Fruit fly (Drosophila melanogaster) whole organism, embryonic: ENCODE measurements around the gene CG8564.

Experiments
- Atf6 ChIP-seq: fragments of 200-800 bp; sonication (Bioruptor generic); IDR thresholded peaks from 2 replicates; pipeline ENCODE4 v1.3.6; 2022; ENCODE audit warnings: missing biosample characterization, missing genetic modification characterization
- Bgb ChIP-seq: fragments of 200-800 bp; sonication (Bioruptor generic); IDR thresholded peaks from 2 replicates; pipeline ENCODE4 v1.3.6; 2022; ENCODE audit warnings: missing biosample characterization, missing genetic modification characterization; ENCODE audit not compliant: partially characterized antibody
- C15 ChIP-seq: fragments of 200-800 bp; sonication (Bioruptor generic); IDR thresholded peaks from 3 replicates; pipeline ENCODE4 v1.3.6; 2022; ENCODE audit warnings: missing biosample characterization, missing genetic modification characterization
- CG10147 ChIP-seq: fragments of 200-800 bp; sonication (Bioruptor generic); optimal IDR thresholded peaks from 2 replicates; lab custom pipeline; 2019; ENCODE audit warnings: missing biosample characterization, mild to moderate bottlenecking, missing genetic modification characterization, moderate library complexity
- CG1024 ChIP-seq: fragments of 200-800 bp; sonication (Bioruptor generic); IDR thresholded peaks from 2 replicates; pipeline ENCODE4 v1.3.6; 2022; ENCODE audit warnings: missing biosample characterization, missing genetic modification characterization
- CG10274 ChIP-seq: fragments of 200-800 bp; sonication (Bioruptor generic); optimal IDR thresholded peaks from 3 replicates; lab custom pipeline; 2017; ENCODE audit warnings: missing biosample characterization, mild to moderate bottlenecking, missing genetic modification characterization
- CG10431 ChIP-seq: fragments of 200-800 bp; sonication (Bioruptor generic); optimal IDR thresholded peaks from 3 replicates; lab custom pipeline; 2018; ENCODE audit warnings: missing biosample characterization, mild to moderate bottlenecking, missing genetic modification characterization
- CG11695 ChIP-seq: fragments of 200-800 bp; sonication (Bioruptor generic); IDR thresholded peaks from 3 replicates; pipeline ENCODE4 v1.3.6; 2022; ENCODE audit warnings: missing biosample characterization, missing genetic modification characterization
- CG13296 ChIP-seq: fragments of 200-800 bp; sonication (Bioruptor generic); optimal IDR thresholded peaks from 3 replicates; lab custom pipeline; 2018; ENCODE audit warnings: missing biosample characterization, mild to moderate bottlenecking, missing genetic modification characterization
- CG13624 ChIP-seq: fragments of 200-800 bp; sonication (Bioruptor generic); optimal IDR thresholded peaks from 2 replicates; lab custom pipeline; 2016; ENCODE audit warnings: missing biosample characterization, missing genetic modification characterization
- CG14050 ChIP-seq: fragments of 200-800 bp; sonication (Bioruptor generic); IDR thresholded peaks from 3 replicates; pipeline ENCODE4 v1.3.6; 2022; ENCODE audit warnings: missing biosample characterization, missing genetic modification characterization
- CG16863 ChIP-seq: fragments of 200-800 bp; sonication (Bioruptor generic); optimal IDR thresholded peaks from 3 replicates; lab custom pipeline; 2016; ENCODE audit warnings: missing biosample characterization, missing genetic modification characterization
- CG17385 ChIP-seq: fragments of 200-800 bp; sonication (Bioruptor generic); optimal IDR thresholded peaks from 3 replicates; lab custom pipeline; 2018; ENCODE audit warnings: missing biosample characterization, mild to moderate bottlenecking, missing genetic modification characterization
- CG1832 ChIP-seq: fragments of 200-800 bp; sonication (Bioruptor generic); optimal IDR thresholded peaks from 2 replicates; lab custom pipeline; 2017; ENCODE audit warnings: missing biosample characterization, mild to moderate bottlenecking, missing genetic modification characterization, inconsistent platforms
- CG2889 ChIP-seq: fragments of 200-800 bp; sonication (Bioruptor generic); IDR thresholded peaks from 3 replicates; pipeline ENCODE4 v1.3.6; 2022; ENCODE audit warnings: missing biosample characterization, missing genetic modification characterization
- CG32532 ChIP-seq: fragments of 200-800 bp; sonication (Bioruptor generic); IDR thresholded peaks from 2 replicates; pipeline ENCODE4 v1.3.6; 2022; ENCODE audit warnings: missing biosample characterization, missing genetic modification characterization
- CG3407 ChIP-seq: fragments of 200-800 bp; sonication (Bioruptor generic); optimal IDR thresholded peaks from 2 replicates; lab custom pipeline; 2018; ENCODE audit warnings: missing biosample characterization, mild to moderate bottlenecking, missing genetic modification characterization
- CG4707 ChIP-seq: fragments of 200-800 bp; sonication (Bioruptor generic); optimal IDR thresholded peaks from 2 replicates; lab custom pipeline; 2018; ENCODE audit warnings: missing biosample characterization, mild to moderate bottlenecking, missing genetic modification characterization, moderate library complexity
- CG7357 ChIP-seq: fragments of 200-800 bp; sonication (Bioruptor generic); IDR thresholded peaks from 3 replicates; pipeline ENCODE4 v1.3.6; 2022; ENCODE audit warnings: missing biosample characterization, missing genetic modification characterization
- CG9817 ChIP-seq: fragments of 200-800 bp; sonication (Bioruptor generic); optimal IDR thresholded peaks from 2 replicates; lab custom pipeline; 2018; ENCODE audit warnings: missing biosample characterization, mild to moderate bottlenecking, missing genetic modification characterization, moderate library complexity
- CrebB ChIP-seq: fragments of 200-800 bp; sonication (Bioruptor generic); optimal IDR thresholded peaks from 3 replicates; lab custom pipeline; 2018; ENCODE audit warnings: missing biosample characterization, mild to moderate bottlenecking, missing genetic modification characterization
- Ets97D ChIP-seq: fragments of 200-800 bp; sonication (Bioruptor generic); optimal IDR thresholded peaks from 3 replicates; lab custom pipeline; 2016; ENCODE audit warnings: missing biosample characterization, missing genetic modification characterization
- H15 ChIP-seq: fragments of 200-800 bp; sonication (Bioruptor generic); IDR thresholded peaks from 3 replicates; pipeline ENCODE4 v1.3.6; 2022; ENCODE audit warnings: missing biosample characterization, missing genetic modification characterization
- HLH54F ChIP-seq: fragments of 200-800 bp; sonication (Bioruptor generic); optimal IDR thresholded peaks from 3 replicates; lab custom pipeline; 2016; ENCODE audit warnings: missing biosample characterization, missing genetic modification characterization
- Max ChIP-seq: fragments of 200-800 bp; sonication (Bioruptor generic); optimal IDR thresholded peaks from 2 replicates; lab custom pipeline; 2016; ENCODE audit warnings: missing biosample characterization, mild to moderate bottlenecking, missing genetic modification characterization
- Med ChIP-seq: fragments of 200-800 bp; sonication (Bioruptor generic); peaks from one replicate; lab custom pipeline; 2016; ENCODE audit warnings: missing biosample characterization, missing genetic modification characterization, mild to moderate bottlenecking, inconsistent platforms, moderate library complexity
- NfI ChIP-seq: fragments of 200-800 bp; sonication (Bioruptor generic); optimal IDR thresholded peaks from 3 replicates; lab custom pipeline; 2018; ENCODE audit warnings: missing biosample characterization, mild to moderate bottlenecking, missing genetic modification characterization, moderate library complexity
- Trl ChIP-seq, 3 experiments: fragments of >200 bp in 2 of 3; fragments of 200-800 bp in 1 of 3; sonication (Bioruptor generic) in 1 of 3; optimal IDR thresholded peaks; 2 replicates in 1 of 3; 3 replicates in 2 of 3; lab custom pipeline; 2016 to 2017; ENCODE audit warnings: missing biosample characterization in 1 of 3, missing genetic modification characterization in 1 of 3
- abd-A ChIP-seq: fragments of 200-800 bp; sonication (Bioruptor generic); optimal IDR thresholded peaks from 3 replicates; lab custom pipeline; 2019; ENCODE audit warnings: missing biosample characterization, mild to moderate bottlenecking, missing genetic modification characterization, moderate library complexity
- ap ChIP-seq: fragments of 200-800 bp; sonication (Bioruptor generic); IDR thresholded peaks from 2 replicates; pipeline ENCODE4 v1.3.6; 2022; ENCODE audit warnings: missing biosample characterization, missing genetic modification characterization
- bbx ChIP-seq: fragments of 200-800 bp; sonication (Bioruptor generic); IDR thresholded peaks from 2 replicates; pipeline ENCODE4 v1.3.6; 2022; ENCODE audit warnings: missing biosample characterization, missing genetic modification characterization; ENCODE audit not compliant: partially characterized antibody
- bigmax ChIP-seq: fragments of 200-800 bp; sonication (Bioruptor generic); optimal IDR thresholded peaks from 2 replicates; lab custom pipeline; 2018; ENCODE audit warnings: missing biosample characterization, mild to moderate bottlenecking, missing genetic modification characterization
- caup ChIP-seq: fragments of 200-800 bp; sonication (Bioruptor generic); optimal IDR thresholded peaks from 3 replicates; lab custom pipeline; 2017; ENCODE audit warnings: missing biosample characterization, mild to moderate bottlenecking, missing genetic modification characterization, moderate library complexity; ENCODE audit not compliant: severe bottlenecking
- fd64A ChIP-seq: fragments of 200-800 bp; sonication (Bioruptor generic); optimal IDR thresholded peaks from 3 replicates; lab custom pipeline; 2018; ENCODE audit warnings: missing biosample characterization, mild to moderate bottlenecking, missing genetic modification characterization
- gfzf ChIP-seq: fragments of 200-800 bp; sonication (Bioruptor generic); optimal IDR thresholded peaks from 2 replicates; lab custom pipeline; 2016; ENCODE audit warnings: missing biosample characterization, mild to moderate bottlenecking, missing genetic modification characterization, moderate library complexity
- grn ChIP-seq: fragments of 200-800 bp; sonication (Bioruptor generic); optimal IDR thresholded peaks from 3 replicates; lab custom pipeline; 2017; ENCODE audit warnings: missing biosample characterization, missing genetic modification characterization
- gt ChIP-seq: fragments of 200-800 bp; sonication (Bioruptor generic); IDR thresholded peaks from 2 replicates; pipeline ENCODE4 v1.3.6; 2022; ENCODE audit warnings: missing biosample characterization, missing genetic modification characterization
- lbe ChIP-seq: fragments of 200-800 bp; sonication (Bioruptor generic); optimal IDR thresholded peaks from 2 replicates; lab custom pipeline; 2016; ENCODE audit warnings: missing biosample characterization, mild to moderate bottlenecking, missing genetic modification characterization
- lov ChIP-seq, 2 experiments: fragments of 200-800 bp in 1 of 2; fragments of >200 bp in 1 of 2; sonication (Bioruptor generic) in 1 of 2; IDR thresholded peaks in 1 of 2; optimal IDR thresholded peaks in 1 of 2; 2 replicates in 1 of 2; 3 replicates in 1 of 2; pipeline versions ENCODE4 v1.3.6 to Lab custom; 2017 to 2022; ENCODE audit warnings: missing biosample characterization in 1 of 2, missing genetic modification characterization in 1 of 2
- nom ChIP-seq: fragments of 200-800 bp; sonication (Bioruptor generic); optimal IDR thresholded peaks from 2 replicates; lab custom pipeline; 2017; ENCODE audit warnings: missing biosample characterization, missing genetic modification characterization, mild to moderate bottlenecking, moderate library complexity, missing genetic modification reagents
- oc ChIP-seq: fragments of 200-800 bp; sonication (Bioruptor generic); optimal IDR thresholded peaks from 2 replicates; lab custom pipeline; 2018; ENCODE audit warnings: missing biosample characterization, mild to moderate bottlenecking, missing genetic modification characterization, moderate library complexity
- onecut ChIP-seq: fragments of 200-800 bp; sonication (Bioruptor generic); IDR thresholded peaks from 2 replicates; pipeline ENCODE4 v1.3.6; 2022; ENCODE audit warnings: missing biosample characterization, missing genetic modification characterization
- otp ChIP-seq: fragments of 200-800 bp; sonication (Bioruptor generic); IDR thresholded peaks from 3 replicates; pipeline ENCODE4, ENCODE4 v1.3.6; 2022; ENCODE audit warnings: missing biosample characterization, missing genetic modification characterization
- repo ChIP-seq: fragments of 200-800 bp; sonication (Bioruptor generic); optimal IDR thresholded peaks from 2 replicates; lab custom pipeline; 2016; ENCODE audit warnings: missing biosample characterization, missing genetic modification characterization
- sc ChIP-seq, 3 experiments: fragments of >200 bp in 2 of 3; fragments of 200-800 bp in 1 of 3; sonication (Bioruptor generic) in 1 of 3; optimal IDR thresholded peaks; 2 replicates in 2 of 3; 3 replicates in 1 of 3; lab custom pipeline; 2017; ENCODE audit warnings: mild to moderate bottlenecking in 1 of 3, missing biosample characterization in 1 of 3, missing genetic modification characterization in 1 of 3, missing genetic modification reagents in 1 of 3
- stc ChIP-seq: fragments of 200-800 bp; sonication (Bioruptor generic); IDR thresholded peaks from 2 replicates; pipeline ENCODE4 v1.3.6; 2022; ENCODE audit warnings: missing biosample characterization, missing genetic modification characterization
- stwl ChIP-seq: fragments of 200-800 bp; sonication (Bioruptor generic); optimal IDR thresholded peaks from 3 replicates; lab custom pipeline; 2018; ENCODE audit warnings: missing biosample characterization, mild to moderate bottlenecking, missing genetic modification characterization, moderate library complexity
- twi ChIP-seq: fragments of 200-800 bp; optimal IDR thresholded peaks from 2 replicates; lab custom pipeline; 2019; ENCODE audit warnings: missing biosample characterization, mild to moderate bottlenecking, missing genetic modification characterization, moderate library complexity

CG8564 gene

DNA sequence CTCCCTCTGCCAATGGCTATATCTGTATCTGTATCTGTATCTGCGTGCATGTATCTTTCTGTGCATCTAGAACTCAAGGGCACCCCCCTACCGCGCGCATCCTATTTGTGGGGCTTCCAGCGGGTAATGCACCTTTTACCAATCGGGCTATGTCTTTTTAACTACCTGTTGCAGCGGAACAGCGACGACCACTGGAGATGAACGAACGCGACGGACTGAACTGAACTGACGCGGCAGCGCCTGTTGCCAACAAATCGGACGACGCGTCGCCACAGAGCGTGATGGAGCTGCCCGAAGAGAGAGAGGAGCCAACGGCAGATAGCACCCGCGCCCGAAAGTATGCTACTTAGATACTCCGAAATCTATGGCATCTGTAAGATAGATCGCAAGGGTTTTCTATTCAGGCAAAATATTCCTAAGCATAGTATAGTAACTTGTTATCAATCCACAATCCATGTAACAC is 42.7 kb downstream of the CG8564 start, which contains the start of gene Cln7 (continued):
- TF ChIP-seq CG9817 = no peak
- no peak for TF ChIP-seq CG2889 (GFP tag; lab: Robert Waterston, UW)
- peak; percentile 9 for TF ChIP-seq CG13624 (GFP tag; lab: Kevin White, UChicago)
- peak; percentile 31 for TF ChIP-seq CG16863 (GFP tag; lab: Kevin White, UChicago)
- no peak for TF ChIP-seq oc (tag; lab: Kevin White, UChicago)
- no peak for TF ChIP-seq lov (optimal IDR thresholded peaks at IDR 0.05; lab: Kevin White, UChicago)
- TF ChIP-seq lov (GFP tag; IDR thresholded peaks at IDR 0.05; lab: Robert Waterston, UW) = peak; percentile 53; the same call in 1 of the 3 replicates
- peak; percentile 49; the same call in 1 of the 2 replicates for TF ChIP-seq ap
- peak; percentile 62 to 70 for TF ChIP-seq Trl (optimal IDR thresholded peaks at IDR 0.05; lab: Kevin White, UChicago)
- peak; percentile 19 for TF ChIP-seq Trl (GFP tag; optimal IDR thresholded peaks at IDR 0.05; lab: Kevin White, UChicago)
- TF ChIP-seq bbx (GFP tag; lab: Robert Waterston, UW) = peak; percentile 62
- TF ChIP-seq CrebB (tag; lab: Kevin White, UChicago) = peak; percentile 63
- no peak for TF ChIP-seq CG1024 (GFP tag; lab: Robert Waterston, UW)
- TF ChIP-seq NfI (GFP tag; lab: Kevin White, UChicago) = peak; percentile 11
- TF ChIP-seq sc (optimal IDR thresholded peaks at IDR 0.05; lab: Kevin White, UChicago) = no peak
- no peak for TF ChIP-seq sc (GFP tag; optimal IDR thresholded peaks at IDR 0.05; lab: Kevin White, UChicago)
- TF ChIP-seq CG3407 (GFP tag; lab: Kevin White, UChicago) = no peak
- TF ChIP-seq CG11695 = 0 out of 3 replicates have a peak, but pooled peaks have one; percentile 17
- no peak for TF ChIP-seq H15 (GFP tag; lab: Robert Waterston, UW)
- peak; percentile 66 for TF ChIP-seq CG13296 (GFP tag; lab: Kevin White, UChicago)
- peak; percentile 9 for TF ChIP-seq Ets97D (GFP tag; lab: Kevin White, UChicago)
- TF ChIP-seq gt (GFP tag; lab: Robert Waterston, UW) = no peak
- peak; percentile 57; the same call in 1 of the 2 replicates for TF ChIP-seq stc (GFP tag; lab: Robert Waterston, UW)
- no peak for TF ChIP-seq CG14050 (GFP tag; lab: Robert Waterston, UW)
- TF ChIP-seq CG10147 (GFP tag; lab: Kevin White, UChicago) = peak; percentile 42
- no peak for TF ChIP-seq CG7357 (GFP tag; lab: Robert Waterston, UW)
- TF ChIP-seq Max (GFP tag; lab: Kevin White, UChicago) = no peak
- TF ChIP-seq Atf6 (GFP tag; lab: Robert Waterston, UW) = peak; percentile 56
- TF ChIP-seq abd-A (tag; lab: Kevin White, UChicago) = no peak
- TF ChIP-seq twi (tag; lab: Kevin White, UChicago) = no peak
- peak; percentile 59 for TF ChIP-seq lbe (GFP tag; lab: Kevin White, UChicago)
- peak; percentile 22 for TF ChIP-seq CG1832
- TF ChIP-seq gfzf (GFP tag; lab: Kevin White, UChicago) = peak; percentile 0
- TF ChIP-seq CG32532 (GFP tag; lab: Robert Waterston, UW) = peak; percentile 46; the same call in 1 of the 2 replicates
- no peak for TF ChIP-seq CG10274 (GFP tag; lab: Kevin White, UChicago)
- peak; percentile 88 for TF ChIP-seq nom
- TF ChIP-seq grn (GFP tag; lab: Kevin White, UChicago) = peak; percentile 80
- TF ChIP-seq stwl = no peak
- TF ChIP-seq caup (GFP tag; lab: Kevin White, UChicago) = peak; percentile 48
- TF ChIP-seq repo (GFP tag; lab: Kevin White, UChicago) = peak; percentile 20
- peak; percentile 59; the same call in 1 of the 3 replicates for TF ChIP-seq otp (GFP tag; lab: Robert Waterston, UW)
- peak; percentile 55 for TF ChIP-seq onecut
- peak; percentile 59 for TF ChIP-seq CG4707 (GFP tag; lab: Kevin White, UChicago)
- TF ChIP-seq bigmax = peak; percentile 59
- TF ChIP-seq CG17385 = peak; percentile 53
- TF ChIP-seq fd64A = peak; percentile 29
- no peak for TF ChIP-seq HLH54F (GFP tag; lab: Kevin White, UChicago)
- TF ChIP-seq Bgb (GFP tag; lab: Robert Waterston, UW) = peak; percentile 38; the same call in 1 of the 2 replicates
- peak; percentile 92 for TF ChIP-seq Med (GFP tag; lab: Kevin White, UChicago)
- TF ChIP-seq C15 (GFP tag; lab: Robert Waterston, UW) = peak; percentile 29; the same call in 1 of the 3 replicates
- peak; percentile 21 for TF ChIP-seq CG10431 (GFP tag; lab: Kevin White, UChicago)
